Fruit fly (Drosophila melanogaster) whole organism, wandering third instar larva: ENCODE results near the gene CG17260.

ENCODE experiments used
- Jra ChIP-seq: sonication (Bioruptor generic); optimal IDR thresholded peaks from 2 replicates; lab custom pipeline; 2016; ENCODE audit warnings: missing biosample characterization, missing genetic modification characterization
- foxo ChIP-seq, 2 experiments: fragments of 200-800 bp; sonication (Bioruptor generic); optimal IDR thresholded peaks; 2 replicates in 1 of 2; 3 replicates in 1 of 2; lab custom pipeline; 2016 to 2017; ENCODE audit warnings: missing biosample characterization in 2 of 2, missing genetic modification characterization in 2 of 2
- fru ChIP-seq: fragments of 200-800 bp; sonication (Bioruptor generic); optimal IDR thresholded peaks from 3 replicates; lab custom pipeline; 2016; ENCODE audit warnings: missing biosample characterization, mild to moderate bottlenecking, missing genetic modification characterization

DNA sequence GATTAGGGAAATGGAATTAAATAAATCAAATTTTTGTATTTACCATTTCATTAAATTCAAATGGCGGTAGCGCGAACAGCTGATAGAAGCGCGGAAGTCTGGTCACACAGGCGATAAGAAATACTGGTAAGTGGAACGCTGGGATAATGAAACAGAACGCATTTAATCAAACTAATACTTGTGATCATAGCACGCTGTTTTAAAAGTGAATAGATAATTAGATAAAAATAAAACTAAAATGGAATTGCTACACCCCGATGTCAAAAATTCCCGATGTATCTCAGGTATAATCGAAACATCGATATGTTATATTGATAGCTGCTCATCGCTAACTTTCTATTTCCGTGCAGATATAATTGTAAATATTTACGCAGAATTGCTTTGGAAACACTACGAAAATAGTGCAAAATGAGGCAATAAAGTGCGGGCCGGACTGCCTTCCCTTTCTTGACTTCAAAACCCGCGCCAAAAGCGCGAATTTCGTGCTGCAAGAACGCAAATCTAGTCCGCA, 44.3 kb upstream of the CG17260 start, which contains the start of the genes okr and CG3558:
- TF ChIP-seq Jra (GFP tag; lab: Kevin White, UChicago) (no peak), foxo (GFP tag; optimal IDR thresholded peaks at IDR 0.05; lab: Kevin White, UChicago) (no peak), fru (GFP tag; lab: Kevin White, UChicago) (no peak)
